Worm (Caenorhabditis elegans) whole organism, L1 larva: Measurements from ENCODE around the gene str-158.

Experiments
- C04F5.9 ChIP-seq: sonication (generic microtip); optimal IDR thresholded peaks from 2 replicates; lab custom pipeline; 2016; ENCODE audit warnings: missing genetic modification characterization, missing compliant biosample characterization
- aha-1 ChIP-seq: fragments of 150-350 bp; optimal IDR thresholded peaks from 2 replicates; lab custom pipeline; 2014; ENCODE audit warnings: missing biosample characterization, missing genetic modification characterization
- ceh-8 ChIP-seq: fragments of 200-800 bp; sonication (Bioruptor generic); optimal IDR thresholded peaks from 2 replicates; lab custom pipeline; 2018; ENCODE audit warnings: mild to moderate bottlenecking, missing genetic modification characterization, moderate library complexity, missing compliant biosample characterization
- ceh-82 ChIP-seq, 3 experiments: fragments of 150-350 bp in 1 of 3; sonication (generic microtip) in 2 of 3; optimal IDR thresholded peaks; 2 replicates each; lab custom pipeline; 2014 to 2017; ENCODE audit warnings: missing biosample characterization in 3 of 3, missing genetic modification characterization in 3 of 3
- ceh-90 ChIP-seq: sonication (generic microtip); optimal IDR thresholded peaks from 2 replicates; lab custom pipeline; 2016; ENCODE audit warnings: missing genetic modification characterization, missing compliant biosample characterization
- dpl-1 ChIP-seq, 3 experiments: fragments of 150-350 bp in 2 of 3; sonication (generic microtip) in 1 of 3; optimal IDR thresholded peaks; 2 replicates each; lab custom pipeline; 2014 to 2017; ENCODE audit warnings: missing biosample characterization in 3 of 3, missing genetic modification characterization in 3 of 3, missing genetic modification reagents in 3 of 3
- efl-1 ChIP-seq, 4 experiments: fragments of 150-350 bp; optimal IDR thresholded peaks in 3 of 4; peaks in 1 of 4; 1 replicate in 1 of 4; 2 replicates in 3 of 4; lab custom pipeline; 2014; ENCODE audit warnings: missing biosample characterization in 2 of 4, missing genetic modification characterization in 2 of 4, missing genetic modification reagents in 2 of 4
- egl-13 ChIP-seq: sonication (generic microtip); optimal IDR thresholded peaks from 2 replicates; lab custom pipeline; 2016; ENCODE audit warnings: missing genotype, missing genetic modification reagents, missing genetic modification characterization, missing compliant biosample characterization
- egl-27 ChIP-seq, 2 experiments: fragments of 150-350 bp in 1 of 2; sonication (generic microtip); optimal IDR thresholded peaks; 3 replicates each; lab custom pipeline; 2017 to 2018; ENCODE audit warnings: missing biosample characterization in 2 of 2, missing genetic modification characterization in 2 of 2, missing genetic modification reagents in 2 of 2
- elt-2 ChIP-seq: sonication (generic microtip); optimal IDR thresholded peaks from 2 replicates; lab custom pipeline; 2016; ENCODE audit warnings: missing genetic modification characterization, mild to moderate bottlenecking, inconsistent platforms, missing compliant biosample characterization, missing genetic modification reagents
- elt-3 ChIP-seq, 6 experiments: fragments of 150-350 bp in 1 of 6; sonication (generic microtip); optimal IDR thresholded peaks; 2 replicates each; lab custom pipeline; 2017 to 2018; ENCODE audit warnings: missing biosample characterization in 6 of 6, missing genetic modification characterization in 6 of 6, inconsistent platforms in 1 of 6
- fkh-10 ChIP-seq: sonication (generic microtip); optimal IDR thresholded peaks from 2 replicates; lab custom pipeline; 2017; ENCODE audit warnings: missing biosample characterization, missing genetic modification reagents, missing genetic modification characterization
- grh-1 ChIP-seq: fragments of 200-800 bp; sonication (Bioruptor generic); IDR thresholded peaks from 2 replicates; pipeline ENCODE4 v1.3.6; 2022; ENCODE audit warnings: missing genetic modification reagents, missing genetic modification characterization, missing compliant biosample characterization
- hlh-17 ChIP-seq: fragments of 200-800 bp; sonication (Bioruptor generic); optimal IDR thresholded peaks from 2 replicates; lab custom pipeline; 2018; ENCODE audit warnings: missing genetic modification characterization, mild to moderate bottlenecking, missing compliant biosample characterization, moderate library complexity, borderline replicate concordance
- irx-1 ChIP-seq: sonication (generic microtip); optimal IDR thresholded peaks from 2 replicates; lab custom pipeline; 2016; ENCODE audit warnings: missing genetic modification characterization, missing compliant biosample characterization
- jun-1 ChIP-seq: fragments of 150-350 bp; optimal IDR thresholded peaks from 2 replicates; lab custom pipeline; 2014; ENCODE audit warnings: missing biosample characterization, missing genetic modification reagents, missing genetic modification characterization
- lin-14 ChIP-seq: fragments of 200-800 bp; sonication (Bioruptor generic); optimal IDR thresholded peaks from 2 replicates; lab custom pipeline; 2018; ENCODE audit warnings: mild to moderate bottlenecking, missing genetic modification characterization, moderate library complexity, missing compliant biosample characterization
- lin-15B ChIP-seq: fragments of 150-350 bp; sonication (generic microtip); optimal IDR thresholded peaks from 3 replicates; lab custom pipeline; 2014; ENCODE audit warnings: missing biosample characterization, missing genetic modification characterization
- lin-35 ChIP-seq, 2 experiments: fragments of 150-350 bp; optimal IDR thresholded peaks; 2 replicates each; lab custom pipeline; 2014; ENCODE audit warnings: missing biosample characterization in 2 of 2, missing genetic modification characterization in 2 of 2, missing genetic modification reagents in 2 of 2
- lsy-2 ChIP-seq, 2 experiments: fragments of 150-350 bp; optimal IDR thresholded peaks; 2 replicates each; lab custom pipeline; 2014; ENCODE audit warnings: missing biosample characterization in 2 of 2, missing genetic modification characterization in 2 of 2
- mef-2 ChIP-seq: fragments of 150-350 bp; optimal IDR thresholded peaks from 2 replicates; lab custom pipeline; 2014; ENCODE audit warnings: missing biosample characterization, missing genetic modification characterization
- nhr-12 ChIP-seq: sonication (generic microtip); optimal IDR thresholded peaks from 2 replicates; lab custom pipeline; 2017; ENCODE audit warnings: missing biosample characterization, missing genetic modification characterization
- nhr-20 ChIP-seq: sonication (generic microtip); optimal IDR thresholded peaks from 2 replicates; lab custom pipeline; 2016; ENCODE audit warnings: mild to moderate bottlenecking, missing genetic modification characterization, missing compliant biosample characterization
- nhr-237 ChIP-seq: fragments of 150-350 bp; optimal IDR thresholded peaks from 2 replicates; lab custom pipeline; 2014; ENCODE audit warnings: missing biosample characterization, missing genetic modification characterization
- nhr-28 ChIP-seq: fragments of 150-350 bp; optimal IDR thresholded peaks from 2 replicates; lab custom pipeline; 2014; ENCODE audit warnings: missing biosample characterization, missing genetic modification characterization
- nhr-47 ChIP-seq: sonication (generic microtip); optimal IDR thresholded peaks from 2 replicates; lab custom pipeline; 2016; ENCODE audit warnings: mild to moderate bottlenecking, missing genetic modification characterization, moderate library complexity, missing compliant biosample characterization
- nhr-71 ChIP-seq: sonication (generic microtip); optimal IDR thresholded peaks from 2 replicates; lab custom pipeline; 2016; ENCODE audit warnings: mild to moderate bottlenecking, missing genetic modification characterization, moderate library complexity, missing compliant biosample characterization
- nhr-77 ChIP-seq: fragments of 150-350 bp; optimal IDR thresholded peaks from 2 replicates; lab custom pipeline; 2014; ENCODE audit warnings: missing biosample characterization, missing genetic modification characterization
- nhr-84 ChIP-seq: sonication (generic microtip); optimal IDR thresholded peaks from 2 replicates; lab custom pipeline; 2017; ENCODE audit warnings: missing biosample characterization, missing genetic modification characterization
- pag-3 ChIP-seq: sonication (generic microtip); optimal IDR thresholded peaks from 2 replicates; lab custom pipeline; 2017; ENCODE audit warnings: missing genetic modification characterization, mild to moderate bottlenecking, missing compliant biosample characterization, antibody characterized with exemption, borderline replicate concordance; ENCODE audit not compliant: insufficient read depth
- pax-3 ChIP-seq: fragments of 200-800 bp; sonication (Bioruptor generic); optimal IDR thresholded peaks from 2 replicates; lab custom pipeline; 2018; ENCODE audit warnings: mild to moderate bottlenecking, missing genetic modification characterization, moderate library complexity, missing compliant biosample characterization
- pqm-1 ChIP-seq: sonication (generic microtip); optimal IDR thresholded peaks from 3 replicates; lab custom pipeline; 2017; ENCODE audit warnings: missing biosample characterization, missing genetic modification characterization
- rnt-1 ChIP-seq: sonication (generic microtip); optimal IDR thresholded peaks from 2 replicates; lab custom pipeline; 2016; ENCODE audit warnings: mild to moderate bottlenecking, missing genetic modification characterization, moderate library complexity, missing compliant biosample characterization
- skn-1 ChIP-seq: fragments of 150-350 bp; optimal IDR thresholded peaks from 2 replicates; lab custom pipeline; 2014; ENCODE audit warnings: missing biosample characterization, missing genetic modification characterization
- snu-23 ChIP-seq: sonication (generic microtip); optimal IDR thresholded peaks from 2 replicates; lab custom pipeline; 2016; ENCODE audit warnings: missing genetic modification characterization, missing compliant biosample characterization
- swsn-7 ChIP-seq: sonication (generic microtip); optimal IDR thresholded peaks from 2 replicates; lab custom pipeline; 2016; ENCODE audit warnings: missing genetic modification characterization, missing compliant biosample characterization
- unc-130 ChIP-seq: fragments of 150-350 bp; optimal IDR thresholded peaks from 2 replicates; lab custom pipeline; 2017; ENCODE audit warnings: missing biosample characterization, missing genetic modification characterization, inconsistent platforms
- vab-15 ChIP-seq: sonication (generic microtip); optimal IDR thresholded peaks from 2 replicates; lab custom pipeline; 2017; ENCODE audit warnings: missing genotype, mild to moderate bottlenecking, missing genetic modification characterization, missing compliant biosample characterization
- zag-1 ChIP-seq: fragments of 150-350 bp; optimal IDR thresholded peaks from 2 replicates; lab custom pipeline; 2014; ENCODE audit warnings: missing biosample characterization, missing genetic modification characterization
- ztf-4 ChIP-seq: fragments of 150-350 bp; optimal IDR thresholded peaks from 2 replicates; lab custom pipeline; 2014; ENCODE audit warnings: missing biosample characterization, missing genetic modification characterization

The str-158 gene

ce11 chrIV:4889613-4890012 is 28.3 kb upstream of the str-158 start, which contains the start of gene sgnh-1:
Gene sgnh-1 (plus strand): TSS chrIV:4889913.
- TF ChIP-seq rnt-1 (tag; lab: Kevin White, UChicago) (no peak), nhr-20 (no peak), nhr-237 (no peak), vab-15 (tag; lab: Kevin White, UChicago) (no peak), nhr-28 (tag; lab: Kevin White, UChicago) (no peak), zag-1 (tag; lab: Kevin White, UChicago) (no peak), egl-13 (tag; lab: Kevin White, UChicago) (no peak), irx-1 (tag; lab: Kevin White, UChicago) (no peak), nhr-77 (tag; lab: Kevin White, UChicago) (no peak)

- TF ChIP-seq pqm-1 (tag; lab: Kevin White, UChicago) (no peak), dpl-1 (GFP tag; optimal IDR thresholded peaks at IDR 0.05; lab: Kevin White, UChicago) (no peak), pax-3 (no peak), aha-1 (tag; lab: Kevin White, UChicago) (no peak)
- TF ChIP-seq, all 84 proteins: peak for 0
These were observed 27.3 kb upstream of the str-158 start, which contains the start of gene T08B6.9 for ce11 chrIV:4890543-4890942. Gene T08B6.9 (plus strand): TSS chrIV:4890843.

DNA sequence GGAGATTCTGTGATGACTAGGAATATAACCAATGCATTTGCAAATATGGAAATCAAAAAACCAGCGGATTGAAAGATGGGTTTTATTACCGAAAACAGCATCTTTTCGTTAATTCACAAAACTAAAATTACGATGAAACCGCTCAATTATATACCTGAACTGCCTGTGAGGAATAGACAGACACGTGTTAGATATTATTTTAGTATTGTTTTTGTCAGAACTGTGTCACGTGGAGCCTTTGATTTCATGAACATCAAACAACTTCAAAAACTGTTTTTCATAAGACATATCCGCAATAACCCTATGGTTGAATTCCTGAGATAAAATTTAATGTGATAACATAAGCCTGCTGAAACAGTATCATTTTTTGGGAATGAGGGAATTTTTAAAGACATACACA is 13.9 kb upstream of the str-158 start, which contains the start of gene str-161:
Gene str-161, minus strand, starts transcription at position 101 of the 400 bp plus-strand sequence.
- TF ChIP-seq efl-1 (optimal IDR thresholded peaks at IDR 0.05; lab: Kevin White, UChicago), result no peak
- peak in 1 of 2 experiments; percentile 48 for TF ChIP-seq efl-1 (GFP tag; optimal IDR thresholded peaks at IDR 0.05 in 1 of 2; lab: Kevin White, UChicago)
- no peak for TF ChIP-seq nhr-84 (tag; lab: Kevin White, UChicago)

ce11 chrIV:4905645-4906135 is 12.2 kb upstream of the str-158 start, which contains the start of gene T08B6.4:
Gene T08B6.4 (plus strand): TSS chrIV:4905695.
- TF ChIP-seq swsn-7 (tag; lab: Kevin White, UChicago), result no peak
- no peak for TF ChIP-seq rnt-1 (tag; lab: Kevin White, UChicago)
- TF ChIP-seq lin-15B, result no peak
- TF ChIP-seq mef-2 (tag; lab: Kevin White, UChicago), result no peak
- TF ChIP-seq nhr-47 (tag; lab: Kevin White, UChicago), result no peak
- TF ChIP-seq egl-27 (tag; optimal IDR thresholded peaks at IDR 0.05; lab: Kevin White, UChicago), result no peak
- no peak for TF ChIP-seq fkh-10 (GFP tag; lab: Kevin White, UChicago)

DNA sequence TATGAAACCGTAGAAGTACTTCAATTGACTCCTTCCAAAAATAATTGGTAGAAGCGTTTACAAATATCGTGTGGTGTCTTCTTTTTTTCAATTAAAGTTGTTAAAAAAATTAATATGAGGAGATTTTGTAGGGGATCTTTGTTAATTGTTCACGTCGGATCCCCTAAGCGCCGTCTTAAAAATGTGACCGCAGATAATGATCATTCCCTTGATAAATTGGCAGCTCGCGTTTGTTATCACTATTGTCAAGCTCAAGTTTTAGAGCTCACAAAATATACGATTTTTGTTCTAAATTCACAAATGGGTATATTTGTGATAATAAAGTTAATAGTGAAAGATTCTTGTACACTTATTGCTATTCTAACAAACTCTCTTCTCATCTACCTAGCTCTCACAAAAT is 8.8 kb upstream of the str-158 start, which contains the start of gene str-159:
Gene str-159, plus strand, starts transcription at position 301 of the 400 bp plus-strand sequence.
- TF ChIP-seq ceh-8 (GFP tag; lab: Kevin White, UChicago), result no peak
- TF ChIP-seq lin-14, result no peak
- no peak for TF ChIP-seq ceh-82 (tag; optimal IDR thresholded peaks at IDR 0.05; lab: Kevin White, UChicago)
- no peak for TF ChIP-seq jun-1
- no peak for TF ChIP-seq ceh-90 (tag; lab: Kevin White, UChicago)

ce11 chrIV:4913090-4913489 is 4.8 kb upstream of the str-158 start, which contains the start of gene str-156:
Gene str-156 (plus strand): TSS chrIV:4913390.
- TF ChIP-seq unc-130, result no peak
- TF ChIP-seq pag-3 (tag; lab: Kevin White, UChicago), result no peak
- TF ChIP-seq grh-1 (GFP tag; lab: Robert Waterston, UW), result no peak
- no peak for TF ChIP-seq ztf-4 (tag; lab: Kevin White, UChicago)
- no peak for TF ChIP-seq nhr-71 (tag; lab: Kevin White, UChicago)
- no peak for TF ChIP-seq snu-23 (GFP tag; lab: Kevin White, UChicago)
- TF ChIP-seq lin-35 (GFP tag; optimal IDR thresholded peaks at IDR 0.05; lab: Kevin White, UChicago), result no peak
- TF ChIP-seq nhr-77 (tag; lab: Kevin White, UChicago), result no peak
- TF ChIP-seq nhr-47 (tag; lab: Kevin White, UChicago), result no peak
- TF ChIP-seq dpl-1 (GFP tag; optimal IDR thresholded peaks at IDR 0.05; lab: Kevin White, UChicago), result no peak
- TF ChIP-seq elt-2, result no peak
- TF ChIP-seq C04F5.9, result no peak
- TF ChIP-seq hlh-17, result no peak
- TF ChIP-seq irx-1 (tag; lab: Kevin White, UChicago), result no peak
- TF ChIP-seq elt-3 (tag; optimal IDR thresholded peaks at IDR 0.05; lab: Kevin White, UChicago), result no peak
- no peak for TF ChIP-seq nhr-12 (tag; lab: Kevin White, UChicago)
- TF ChIP-seq lsy-2 (tag; optimal IDR thresholded peaks at IDR 0.05; lab: Kevin White, UChicago), result no peak
- no peak for TF ChIP-seq skn-1 (tag; lab: Kevin White, UChicago)
